Worm (Caenorhabditis elegans) whole organism, L1 larva: ENCODE results near the gene F32D1.3.

ENCODE experiments used
- blmp-1 ChIP-seq: fragments of 150-350 bp; optimal IDR thresholded peaks from 2 replicates; lab custom pipeline; 2014; ENCODE audit warnings: missing biosample characterization, missing genetic modification characterization
- elt-3 ChIP-seq, 6 experiments: fragments of 150-350 bp in 1 of 6; sonication (generic microtip); optimal IDR thresholded peaks; 2 replicates each; lab custom pipeline; 2017 to 2018; ENCODE audit warnings: missing biosample characterization in 6 of 6, missing genetic modification characterization in 6 of 6, inconsistent platforms in 1 of 6
- unc-130 ChIP-seq: fragments of 150-350 bp; optimal IDR thresholded peaks from 2 replicates; lab custom pipeline; 2017; ENCODE audit warnings: missing biosample characterization, missing genetic modification characterization, inconsistent platforms

DNA sequence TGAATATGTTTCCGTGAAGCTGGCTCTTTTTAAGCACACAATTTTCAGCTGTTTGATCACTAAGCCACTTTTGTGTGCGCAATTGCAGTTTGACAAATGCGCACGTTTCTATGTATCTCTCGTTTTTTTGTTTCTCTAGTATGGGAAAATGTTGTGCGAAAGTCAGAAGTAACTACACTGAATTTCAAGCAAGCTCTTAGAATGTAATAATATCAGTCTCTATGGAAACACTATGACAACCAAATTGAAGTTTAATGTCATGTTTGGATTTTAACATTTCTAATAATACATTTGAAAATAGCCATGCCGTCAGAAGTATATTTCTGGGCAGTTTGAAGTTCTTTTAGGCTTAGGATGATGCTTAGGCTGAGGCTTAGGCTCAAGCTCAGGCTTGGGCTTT lies 41.5 kb downstream of the F32D1.3 start, which contains the start of gene ZC132.9:
- TF ChIP-seq blmp-1 (tag; lab: Kevin White, UChicago), result no peak
- no peak for TF ChIP-seq elt-3 (tag; optimal IDR thresholded peaks at IDR 0.05; lab: Kevin White, UChicago)
- no peak for TF ChIP-seq unc-130 (tag; lab: Kevin White, UChicago)
